Fruit fly (Drosophila melanogaster) whole organism: Measurements from ENCODE around the gene CG17129.

Experiments
- CG8478 ChIP-seq: fragments of >200 bp; optimal IDR thresholded peaks from 2 replicates; lab custom pipeline; 2018; ENCODE audit warnings: inconsistent platforms
- Dll ChIP-seq: fragments of >200 bp; optimal IDR thresholded peaks from 2 replicates; lab custom pipeline; 2017
- EcR ChIP-seq, 2 experiments: fragments of >200 bp; optimal IDR thresholded peaks; 2 replicates each; lab custom pipeline; 2017; ENCODE audit warnings: missing biosample characterization in 2 of 2, missing genetic modification characterization in 2 of 2, missing genetic modification reagents in 2 of 2
- pan ChIP-seq: fragments of >200 bp; optimal IDR thresholded peaks from 2 replicates; lab custom pipeline; 2017
- psq ChIP-seq: fragments of >200 bp; optimal IDR thresholded peaks from 2 replicates; lab custom pipeline; 2017
- usp ChIP-seq: fragments of >200 bp; optimal IDR thresholded peaks from 2 replicates; lab custom pipeline; 2017; ENCODE audit warnings: missing biosample characterization, missing genetic modification characterization, mixed read lengths

Gene CG17129

dm6 chr3L:684749-685440, 4.8 kb upstream of the CG17129 start:
- TF ChIP-seq usp (GFP tag; lab: Kevin White, UChicago) (no peak), pan (lab: Kevin White, UChicago) (no peak), psq (lab: Kevin White, UChicago) (no peak), CG8478 (lab: Kevin White, UChicago) (no peak), Dll (lab: Kevin White, UChicago) (no peak), EcR (GFP tag; optimal IDR thresholded peaks at IDR 0.05; lab: Kevin White, UChicago) (no peak)

- no peak for TF ChIP-seq Dll (lab: Kevin White, UChicago)
- TF ChIP-seq psq (lab: Kevin White, UChicago), result no peak
- no peak for TF ChIP-seq pan (lab: Kevin White, UChicago)
- no peak for TF ChIP-seq CG8478 (lab: Kevin White, UChicago)
- TF ChIP-seq usp (GFP tag; lab: Kevin White, UChicago), result no peak
- no peak for TF ChIP-seq EcR (GFP tag; optimal IDR thresholded peaks at IDR 0.05; lab: Kevin White, UChicago)
These were observed 2.3 kb upstream of the CG17129 start, which contains the start of gene CG3386 for dm6 chr3L:682420-682882. CG3386 (minus strand) TSS chr3L:682470.

dm6 chr3L:681793-682369, 1.8 kb upstream of the CG17129 start:
- TF ChIP-seq usp (GFP tag; lab: Kevin White, UChicago) (no peak), Dll (lab: Kevin White, UChicago) (no peak), CG8478 (lab: Kevin White, UChicago) (no peak), psq (lab: Kevin White, UChicago) (no peak), EcR (GFP tag; optimal IDR thresholded peaks at IDR 0.05; lab: Kevin White, UChicago) (no peak), pan (lab: Kevin White, UChicago) (no peak)

DNA sequence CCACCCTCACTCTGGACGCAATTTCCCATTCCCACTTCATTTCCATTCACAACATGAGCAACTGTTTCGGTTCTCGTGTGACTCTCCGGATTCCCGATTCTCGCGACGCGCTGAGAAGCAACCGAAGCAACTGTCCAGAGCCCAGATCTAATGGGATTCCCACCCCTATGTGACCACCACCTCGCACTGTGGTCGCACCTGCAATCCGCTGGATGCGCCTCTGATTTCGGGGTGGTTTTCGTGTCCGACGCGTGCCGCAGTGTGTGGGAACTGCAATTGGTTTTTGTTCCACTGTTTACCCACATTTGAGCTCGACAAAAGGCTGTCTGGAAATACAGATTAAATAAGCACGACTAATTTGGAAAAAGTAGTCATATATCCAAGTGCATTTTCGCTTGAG, 4.3 kb downstream of the CG17129 start:
- TF ChIP-seq pan (lab: Kevin White, UChicago) (no peak), EcR (GFP tag; optimal IDR thresholded peaks at IDR 0.05; lab: Kevin White, UChicago) (no peak), psq (lab: Kevin White, UChicago) (no peak), CG8478 (lab: Kevin White, UChicago) (no peak), usp (GFP tag; lab: Kevin White, UChicago) (no peak), Dll (lab: Kevin White, UChicago) (no peak)

DNA sequence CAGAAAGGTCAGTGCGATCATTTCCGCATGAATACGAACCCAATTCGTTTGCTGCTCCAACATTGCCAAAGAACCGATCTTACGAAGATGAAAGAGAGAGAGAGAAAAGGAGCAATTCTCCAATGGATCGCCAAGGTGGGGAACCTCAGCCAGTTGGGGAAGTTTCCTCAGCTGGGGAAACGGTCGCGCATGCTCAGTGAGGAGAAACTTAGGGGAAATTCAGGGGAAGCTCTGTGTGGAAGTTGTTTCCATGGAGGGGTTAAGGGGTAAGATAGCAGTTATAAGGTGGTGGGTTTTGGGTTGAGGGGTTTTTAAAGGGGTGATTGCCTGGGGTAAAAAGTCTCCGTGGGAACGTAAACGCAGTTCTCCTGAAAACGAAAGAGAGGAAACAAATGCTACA, 6.8 kb downstream of the CG17129 start:
- TF ChIP-seq CG8478 (lab: Kevin White, UChicago) (no peak), pan (lab: Kevin White, UChicago) (no peak), EcR (GFP tag; optimal IDR thresholded peaks at IDR 0.05; lab: Kevin White, UChicago) (no peak), psq (lab: Kevin White, UChicago) (no peak), Dll (lab: Kevin White, UChicago) (no peak), usp (GFP tag; lab: Kevin White, UChicago) (no peak)

- no peak for TF ChIP-seq Dll (lab: Kevin White, UChicago)
- TF ChIP-seq EcR (GFP tag; optimal IDR thresholded peaks at IDR 0.05; lab: Kevin White, UChicago), result no peak
- TF ChIP-seq CG8478 (lab: Kevin White, UChicago), result no peak
- TF ChIP-seq pan (lab: Kevin White, UChicago), result no peak
- TF ChIP-seq usp (GFP tag; lab: Kevin White, UChicago), result no peak
- no peak for TF ChIP-seq psq (lab: Kevin White, UChicago)
These were observed 13.6 kb downstream of the CG17129 start for dm6 chr3L:666544-666943.

dm6 chr3L:663880-664279, 16.2 kb downstream of the CG17129 start:
- no peak for TF ChIP-seq usp (GFP tag; lab: Kevin White, UChicago)
- TF ChIP-seq psq (lab: Kevin White, UChicago), result no peak
- TF ChIP-seq CG8478 (lab: Kevin White, UChicago), result no peak
- TF ChIP-seq EcR (GFP tag; optimal IDR thresholded peaks at IDR 0.05; lab: Kevin White, UChicago), result no peak
- no peak for TF ChIP-seq Dll (lab: Kevin White, UChicago)
- no peak for TF ChIP-seq pan (lab: Kevin White, UChicago)

- no peak for TF ChIP-seq Dll (lab: Kevin White, UChicago)
These were observed 19.6 kb downstream of the CG17129 start for dm6 chr3L:660314-661075.

DNA sequence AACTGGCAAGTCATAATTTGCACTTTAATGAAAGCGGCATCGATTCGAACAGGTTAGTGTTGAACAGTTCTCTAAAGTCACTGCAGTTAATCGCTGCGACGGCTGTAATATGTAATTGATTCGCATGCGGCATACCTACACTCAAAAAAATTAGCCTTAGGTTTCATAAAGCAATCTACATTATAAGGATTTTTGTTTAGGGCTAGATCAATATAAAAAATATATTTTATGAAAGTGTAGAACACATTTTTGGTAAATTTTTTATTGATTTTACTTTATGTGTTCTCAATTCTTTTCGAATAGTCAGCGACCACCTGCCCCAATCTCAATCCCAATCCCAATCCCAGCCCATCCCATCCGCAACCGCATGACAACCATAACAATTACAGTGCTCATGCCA, 21.8 kb downstream of the CG17129 start:
- no peak for TF ChIP-seq pan (lab: Kevin White, UChicago)
- TF ChIP-seq CG8478 (lab: Kevin White, UChicago), result no peak
- no peak for TF ChIP-seq psq (lab: Kevin White, UChicago)
- TF ChIP-seq EcR (GFP tag; optimal IDR thresholded peaks at IDR 0.05; lab: Kevin White, UChicago), result no peak
- TF ChIP-seq usp (GFP tag; lab: Kevin White, UChicago), result no peak
- TF ChIP-seq Dll (lab: Kevin White, UChicago), result no peak

- no peak for TF ChIP-seq pan (lab: Kevin White, UChicago)
- TF ChIP-seq psq (lab: Kevin White, UChicago), result no peak
- no peak for TF ChIP-seq Dll (lab: Kevin White, UChicago)
- TF ChIP-seq CG8478 (lab: Kevin White, UChicago), result no peak
- TF ChIP-seq EcR (GFP tag; optimal IDR thresholded peaks at IDR 0.05; lab: Kevin White, UChicago), result no peak
- TF ChIP-seq usp (GFP tag; lab: Kevin White, UChicago), result no peak
These were observed 26.1 kb downstream of the CG17129 start, which contains the start of the genes MED30 and Rev1 for dm6 chr3L:654019-654418. MED30 (minus strand) TSS chr3L:654089. Rev1 (plus strand) TSS chr3L:654363.

dm6 chr3L:652637-653036, 27.5 kb downstream of the CG17129 start, which contains the start of gene CG3402:
CG3402 (minus strand) TSS chr3L:652881.
- TF ChIP-seq Dll (lab: Kevin White, UChicago) (no peak), psq (lab: Kevin White, UChicago) (no peak), usp (GFP tag; lab: Kevin White, UChicago) (no peak)
